Worm (Caenorhabditis elegans): ENCODE measurements around the gene ddn-3.
A peak's percentile ranks its signal among the peaks of the same experiment; 100 is the strongest.

DNA sequence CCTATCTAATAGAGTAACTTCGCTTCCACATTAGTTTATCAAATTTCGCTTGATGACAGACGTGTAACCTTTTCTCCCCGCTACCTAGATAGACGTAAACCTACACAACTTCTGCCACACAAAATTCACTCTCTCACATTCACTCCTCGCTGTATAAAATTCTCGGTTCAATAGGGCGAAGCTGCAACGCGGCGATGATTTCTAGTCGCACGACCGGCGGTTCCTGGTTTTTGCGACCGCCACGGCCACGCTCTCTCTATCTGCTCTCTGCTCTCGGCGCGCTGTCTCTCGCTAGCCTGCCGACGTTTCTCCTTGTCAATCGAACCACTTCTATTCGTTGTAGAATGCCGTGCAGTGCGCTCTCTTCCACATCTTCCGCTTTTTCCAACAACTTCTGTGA is 39.9 kb upstream of the ddn-3 start:
- TF ChIP-seq ztf-23 (GFP tag; IDR thresholded peaks at IDR 0.05) (no peak), ref-1 (GFP tag; conservative IDR thresholded peaks at IDR 0.05) (no peak), klf-2 (GFP tag; conservative IDR thresholded peaks at IDR 0.05) (no peak), flt-1 (GFP tag; IDR thresholded peaks at IDR 0.05) (peak; percentile 35; the same call in 1 of the 2 replicates), med-1 (GFP tag; optimal IDR thresholded peaks at IDR 0.05; ENCODE audit: insufficient read depth) (no peak), ztf-29 (GFP tag; IDR thresholded peaks at IDR 0.05) (no peak), T22C8.4 (GFP tag; IDR thresholded peaks at IDR 0.05) (no peak)
